Worm (Caenorhabditis elegans) whole organism, L4/young adult: Measurements from ENCODE around the gene oac-41.

Experiments used
- W03F9.2 ChIP-seq: fragments of 150-350 bp; optimal IDR thresholded peaks from 2 replicates; lab custom pipeline; 2014; ENCODE audit warnings: missing biosample characterization, missing genetic modification characterization
- dao-5 ChIP-seq: sonication (generic microtip); optimal IDR thresholded peaks from 2 replicates; lab custom pipeline; 2016; ENCODE audit warnings: missing genotype, missing genetic modification characterization, moderate library complexity, missing compliant biosample characterization
- him-1 ChIP-seq: sonication (generic microtip); optimal IDR thresholded peaks from 2 replicates; lab custom pipeline; 2016; ENCODE audit warnings: missing genotype, missing genetic modification reagents, missing genetic modification characterization, missing compliant biosample characterization

Gene oac-41

DNA sequence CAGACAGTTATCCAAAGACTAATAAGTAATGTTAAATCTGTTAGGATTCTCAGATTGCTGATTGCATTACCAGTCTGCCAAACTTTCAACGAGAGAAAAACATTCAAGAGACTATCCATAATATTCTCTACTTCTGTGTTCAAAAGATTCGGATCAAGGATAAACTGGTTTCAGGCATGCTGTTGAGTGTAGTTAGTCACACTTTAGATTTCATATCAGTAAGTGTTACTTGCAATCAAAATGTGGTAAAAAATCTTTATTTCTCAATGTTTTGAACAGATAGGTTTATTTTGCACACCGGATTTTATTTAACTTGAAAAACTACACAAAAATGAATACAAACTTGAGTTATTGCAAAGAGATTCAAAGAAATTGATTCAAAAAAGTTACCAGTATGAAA is at the start of gene oac-41:
Gene oac-41, minus strand, starts transcription at position 101 of the 400 bp plus-strand sequence.
- no peak for TF ChIP-seq W03F9.2 (tag; lab: Kevin White, UChicago)
- TF ChIP-seq him-1 (tag; lab: Kevin White, UChicago): no peak
- TF ChIP-seq dao-5: no peak

DNA sequence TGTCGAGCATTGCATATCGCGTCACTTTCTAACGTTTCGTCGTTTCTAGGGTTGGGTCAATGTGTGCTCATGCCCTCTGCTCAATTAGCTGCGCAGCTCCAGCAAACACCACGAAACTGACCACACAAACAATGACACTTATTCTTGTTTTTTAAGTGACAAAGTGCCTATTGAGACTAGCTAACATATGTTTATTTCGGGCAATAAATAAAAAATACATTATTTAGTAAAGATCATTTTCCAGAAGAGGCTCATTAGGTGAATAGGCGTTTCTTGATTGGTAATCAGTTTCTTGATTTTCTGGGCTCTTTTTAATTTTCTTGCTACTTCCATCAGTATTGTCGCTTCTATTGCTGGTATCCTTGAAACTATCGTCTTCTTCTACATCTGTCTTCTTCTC is 47.7 kb upstream of the oac-41 start, which contains the start of gene T27E4.5:
Gene T27E4.5, minus strand, starts transcription at position 101 of the 400 bp plus-strand sequence.
- TF ChIP-seq W03F9.2 (tag; lab: Kevin White, UChicago) (no peak), dao-5 (no peak), him-1 (tag; lab: Kevin White, UChicago) (no peak)

DNA sequence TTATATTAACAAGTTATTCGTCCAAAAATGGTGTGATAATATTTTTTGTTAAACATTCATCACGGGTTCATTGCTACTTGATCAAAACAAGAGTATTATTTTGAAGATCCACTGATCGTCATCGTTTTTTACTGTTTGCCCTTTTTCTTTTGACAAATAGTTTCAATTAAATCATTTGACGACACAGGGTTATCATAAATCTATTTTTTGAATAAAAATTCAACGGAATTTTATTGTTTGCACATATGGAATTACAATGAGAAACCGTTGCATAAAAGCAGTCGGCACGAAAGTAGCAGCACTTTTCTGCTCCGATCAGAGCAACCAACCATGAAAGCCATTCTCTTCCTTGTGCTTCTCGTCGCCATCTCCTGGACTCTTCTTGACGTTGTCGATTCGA is 45.7 kb upstream of the oac-41 start, which contains the start of gene fip-2:
Gene fip-2, plus strand, starts transcription at position 301 of the 400 bp plus-strand sequence.
- TF ChIP-seq W03F9.2 (tag; lab: Kevin White, UChicago): no peak
- no peak for TF ChIP-seq him-1 (tag; lab: Kevin White, UChicago)
- no peak for TF ChIP-seq dao-5

DNA sequence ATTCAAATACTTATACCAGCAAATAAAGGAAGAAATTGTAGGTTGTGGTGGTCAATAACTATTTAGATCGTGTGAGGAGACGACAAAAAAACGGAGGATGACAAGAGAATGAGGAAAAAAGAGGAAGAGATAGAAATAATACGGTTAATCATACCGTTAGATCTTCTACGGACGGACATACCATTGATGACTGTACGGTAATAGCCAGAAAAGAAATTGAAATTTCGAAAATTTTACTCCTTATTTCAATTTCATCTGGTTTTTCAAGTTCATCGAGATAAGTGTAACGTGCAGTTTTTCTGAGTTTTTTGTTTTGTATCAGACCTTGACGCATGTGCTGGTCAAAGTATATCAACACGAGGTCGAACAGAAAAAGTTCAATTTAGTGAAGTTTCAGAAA is 43.9 kb upstream of the oac-41 start:
- TF ChIP-seq him-1 (tag; lab: Kevin White, UChicago): no peak
- TF ChIP-seq dao-5: no peak
- no peak for TF ChIP-seq W03F9.2 (tag; lab: Kevin White, UChicago)

DNA sequence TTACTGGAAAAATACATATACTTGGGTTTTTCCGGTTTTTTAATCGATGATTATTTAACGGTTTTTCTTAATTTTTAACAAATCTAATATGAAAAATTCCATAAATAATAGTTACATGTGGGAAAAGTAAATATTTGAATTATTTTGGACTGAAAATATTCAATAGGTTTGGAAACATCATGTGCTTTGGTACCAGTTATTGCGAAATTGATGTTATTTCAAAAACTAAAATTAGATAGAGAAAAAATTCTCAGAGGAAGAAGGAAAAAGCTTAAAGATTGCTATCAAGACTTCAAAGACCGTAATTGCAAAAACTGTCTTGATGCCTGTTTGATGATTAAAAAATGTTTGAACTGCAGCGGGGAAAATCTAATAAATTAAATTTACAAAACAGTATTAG is 43.0 kb upstream of the oac-41 start:
- TF ChIP-seq dao-5 (no peak), him-1 (tag; lab: Kevin White, UChicago) (no peak), W03F9.2 (tag; lab: Kevin White, UChicago) (no peak)

DNA sequence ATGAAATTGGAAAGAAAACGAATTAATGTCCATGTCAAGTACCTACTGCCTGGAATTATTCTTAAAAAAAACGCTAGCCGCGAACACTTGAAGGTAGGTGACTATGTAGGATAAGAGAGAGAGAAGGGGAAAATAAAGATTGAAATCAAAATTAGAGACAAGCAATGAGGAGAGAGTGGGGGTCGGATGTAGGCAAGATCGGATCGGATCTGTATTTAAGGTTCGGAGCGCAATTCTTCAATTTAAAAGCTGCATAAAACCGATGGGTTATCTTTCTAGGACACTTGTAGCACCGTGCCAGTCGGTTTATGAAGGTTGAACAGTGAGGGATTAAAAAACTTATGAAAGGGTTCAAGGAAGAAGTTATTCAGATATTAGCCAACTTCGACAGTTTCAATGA is 41.2 kb upstream of the oac-41 start:
- TF ChIP-seq him-1 (tag; lab: Kevin White, UChicago) (no peak), W03F9.2 (tag; lab: Kevin White, UChicago) (no peak), dao-5 (no peak)

DNA sequence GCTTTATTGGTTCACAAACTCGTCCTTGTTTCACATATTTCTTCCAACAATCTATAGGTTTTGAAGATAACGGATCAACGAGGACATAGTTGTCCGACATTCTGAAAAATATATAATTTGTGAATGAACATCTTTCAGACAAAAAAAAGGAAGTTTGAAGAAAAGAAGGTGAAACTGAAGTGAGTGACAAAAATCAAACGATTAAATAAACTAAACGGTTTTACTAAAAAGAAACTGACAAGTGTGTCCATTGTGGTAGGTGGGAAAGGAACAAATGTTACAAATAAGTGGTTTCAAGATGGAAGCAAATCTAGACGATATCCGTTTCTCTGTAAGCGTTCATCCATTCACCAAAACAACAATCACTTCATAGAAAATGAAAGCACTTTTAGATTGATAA is 40.4 kb upstream of the oac-41 start, which contains the start of gene C25E10.12:
Gene C25E10.12, minus strand, starts transcription at position 101 of the 400 bp plus-strand sequence.
- TF ChIP-seq W03F9.2 (tag; lab: Kevin White, UChicago): no peak
- TF ChIP-seq him-1 (tag; lab: Kevin White, UChicago): no peak
- TF ChIP-seq dao-5: no peak

DNA sequence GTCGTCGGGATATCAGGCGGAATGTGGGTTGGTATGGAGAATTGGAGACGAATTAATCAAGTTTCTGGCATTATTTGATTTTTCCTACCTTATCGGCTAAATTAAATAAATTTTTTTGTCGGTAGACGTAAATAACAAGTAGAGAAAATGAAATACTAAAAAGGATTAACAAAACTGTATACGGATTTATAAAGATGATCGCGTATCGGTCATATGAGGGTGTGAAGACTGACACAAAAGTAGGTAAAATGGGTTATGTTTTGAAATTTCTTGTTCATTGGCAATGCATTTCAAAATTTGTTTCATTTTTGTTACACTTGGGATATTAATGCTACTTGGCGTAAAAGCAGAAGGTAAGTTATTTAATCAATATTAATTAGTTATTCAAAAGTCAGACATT is 37.5 kb upstream of the oac-41 start, which contains the start of the genes C25E10.16 and C25E10.13:
Gene C25E10.16, minus strand, starts transcription at position 101 of the 400 bp plus-strand sequence.
Gene C25E10.13, plus strand, starts transcription at position 256 of the 400 bp plus-strand sequence.
- no peak for TF ChIP-seq him-1 (tag; lab: Kevin White, UChicago)
- TF ChIP-seq W03F9.2 (tag; lab: Kevin White, UChicago): no peak
- TF ChIP-seq dao-5: no peak

DNA sequence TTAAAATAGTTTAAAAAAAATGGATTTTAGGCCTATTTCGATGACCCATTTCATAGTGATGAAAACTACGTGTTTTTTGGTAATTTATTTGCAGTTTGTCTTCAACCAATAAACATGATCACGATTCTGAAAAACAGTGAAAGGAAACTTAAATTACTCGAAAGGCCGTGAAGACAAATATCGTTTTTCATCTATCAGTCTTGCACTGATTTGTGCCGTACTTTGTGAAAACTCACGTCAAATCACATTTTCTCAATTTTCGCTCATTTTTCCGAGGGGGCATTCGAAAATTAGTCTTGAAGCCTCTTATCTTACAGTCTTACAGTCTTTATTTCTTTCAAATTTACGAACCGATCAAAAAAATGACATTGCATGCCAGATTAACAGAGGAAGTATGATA is 36.6 kb upstream of the oac-41 start, which contains the start of gene C25E10.11:
Gene C25E10.11, minus strand, starts transcription at position 101 of the 400 bp plus-strand sequence.
- TF ChIP-seq dao-5 (no peak), W03F9.2 (tag; lab: Kevin White, UChicago) (no peak), him-1 (tag; lab: Kevin White, UChicago) (no peak)

DNA sequence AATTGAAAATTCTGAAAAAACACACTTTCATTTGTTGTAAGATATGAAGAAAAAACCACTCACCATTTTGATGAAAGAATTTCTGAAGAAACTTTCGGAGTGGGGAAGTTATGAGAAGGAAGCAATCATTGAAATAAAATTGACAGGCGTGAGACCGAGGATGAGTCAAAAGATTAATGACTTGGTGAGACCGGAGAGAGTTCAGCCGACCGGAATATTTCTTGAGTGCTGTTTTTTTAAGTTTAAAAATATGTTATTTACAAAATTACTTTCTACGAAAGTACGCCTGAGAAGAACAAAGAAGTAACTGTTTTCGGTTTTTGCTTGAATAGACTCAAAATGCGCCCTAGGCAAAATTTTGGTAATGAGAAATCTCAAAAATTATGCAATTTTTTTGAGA is 34.3 kb upstream of the oac-41 start, which contains the start of gene C25E10.10:
Gene C25E10.10, minus strand, starts transcription at position 101 of the 400 bp plus-strand sequence.
- TF ChIP-seq him-1 (tag; lab: Kevin White, UChicago) (no peak), dao-5 (no peak), W03F9.2 (tag; lab: Kevin White, UChicago) (no peak)

DNA sequence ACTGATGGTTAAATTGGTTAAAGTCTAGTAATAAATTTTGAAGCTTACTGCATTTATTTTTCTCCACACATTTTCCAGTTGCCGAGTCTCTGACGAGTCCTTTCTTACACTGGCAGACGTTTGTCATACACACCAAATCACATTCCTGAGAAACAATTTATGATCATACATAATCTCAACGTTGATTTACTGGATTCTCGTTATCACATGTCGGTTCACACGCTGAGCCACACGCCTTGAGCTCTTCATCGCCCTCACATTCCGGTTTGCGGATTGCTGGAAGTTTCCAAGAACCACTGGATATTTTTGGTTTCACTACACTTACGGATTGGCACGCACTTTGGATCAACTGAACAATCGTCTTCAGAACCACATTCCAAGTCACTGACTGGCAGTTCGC is 33.7 kb upstream of the oac-41 start:
- TF ChIP-seq W03F9.2 (tag; lab: Kevin White, UChicago) (no peak), him-1 (tag; lab: Kevin White, UChicago) (no peak), dao-5 (no peak)

DNA sequence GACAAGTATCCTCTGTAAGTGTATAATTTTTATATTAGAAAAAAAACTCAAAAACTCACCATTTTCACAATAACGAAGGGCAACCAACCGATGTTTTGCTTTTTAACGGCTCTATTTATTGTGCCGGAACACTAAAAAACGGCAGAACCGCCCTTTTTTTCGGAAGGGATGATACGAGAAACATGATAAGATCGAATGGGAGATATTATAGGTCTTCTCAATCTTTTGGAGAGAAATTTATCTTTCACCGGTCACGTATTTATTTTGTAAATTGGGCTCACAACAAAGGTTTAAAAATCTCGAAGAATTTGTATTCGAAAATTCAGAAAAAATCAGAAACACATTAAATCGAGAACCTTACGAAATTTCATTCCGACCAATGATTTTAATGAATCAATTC is 32.8 kb upstream of the oac-41 start, which contains the start of gene swm-1:
Gene swm-1, minus strand, starts transcription at position 101 of the 400 bp plus-strand sequence.
- TF ChIP-seq W03F9.2 (tag; lab: Kevin White, UChicago) (no peak), him-1 (tag; lab: Kevin White, UChicago) (no peak), dao-5 (no peak)

DNA sequence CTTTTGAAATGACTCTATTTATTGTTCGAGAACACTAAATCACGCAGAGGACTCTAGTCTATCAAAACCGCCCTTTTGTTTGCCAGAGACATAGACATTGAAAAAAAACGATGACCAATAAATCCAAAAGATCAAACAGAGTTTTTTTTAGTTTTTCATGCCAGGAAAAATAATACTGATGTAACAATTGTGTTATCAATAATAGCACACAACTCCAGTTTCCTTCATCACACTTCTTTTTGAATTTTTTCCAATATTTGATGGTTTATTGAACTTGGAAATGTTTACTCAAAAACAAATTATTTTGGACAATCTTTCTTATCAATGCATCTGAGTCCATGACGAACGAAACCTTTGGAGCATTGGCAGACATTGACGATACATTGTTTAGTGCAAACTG is 32.0 kb upstream of the oac-41 start, which contains the start of gene C25E10.8:
Gene C25E10.8, minus strand, starts transcription at position 101 of the 400 bp plus-strand sequence.
- TF ChIP-seq W03F9.2 (tag; lab: Kevin White, UChicago): no peak
- TF ChIP-seq dao-5: no peak
- no peak for TF ChIP-seq him-1 (tag; lab: Kevin White, UChicago)

DNA sequence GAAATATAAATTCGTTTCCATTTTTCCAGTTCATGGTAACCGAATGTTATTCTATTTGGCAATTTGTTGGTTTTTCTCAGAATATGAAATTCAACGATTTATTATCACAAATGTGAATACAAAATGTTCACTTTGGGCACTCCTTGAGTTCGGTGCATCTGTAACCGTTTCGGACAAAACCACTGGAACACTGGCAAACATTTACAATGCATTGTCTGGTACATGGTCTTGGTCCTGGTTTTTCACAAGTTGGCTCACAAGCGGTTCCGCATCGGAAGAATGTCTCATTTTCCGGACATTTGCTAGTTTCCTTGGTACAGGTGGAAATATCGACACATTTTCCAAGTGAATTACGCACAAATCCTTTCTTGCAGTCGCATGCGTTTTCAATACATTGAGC is 31.3 kb upstream of the oac-41 start:
- TF ChIP-seq him-1 (tag; lab: Kevin White, UChicago): no peak
- TF ChIP-seq dao-5: no peak
- TF ChIP-seq W03F9.2 (tag; lab: Kevin White, UChicago): no peak

DNA sequence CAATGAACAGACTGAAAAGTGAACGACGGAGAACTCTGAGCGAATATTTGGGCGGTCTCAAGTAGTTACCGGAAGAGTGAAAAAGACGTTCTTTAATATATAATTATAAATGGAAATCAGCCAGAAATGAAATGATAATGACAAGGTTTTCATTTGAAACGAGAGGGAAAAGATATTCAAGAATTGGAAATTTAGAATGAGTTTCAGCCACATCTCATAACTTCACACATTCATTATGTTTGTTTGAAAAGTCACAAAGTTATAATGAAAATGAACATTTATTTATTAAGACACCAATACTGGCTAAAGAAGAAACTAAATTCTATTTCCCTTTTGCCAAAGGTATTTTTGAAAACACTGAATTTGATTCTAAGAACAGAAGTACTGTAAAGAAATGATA is 29.1 kb upstream of the oac-41 start, which contains the start of gene C25E10.7:
Gene C25E10.7, minus strand, starts transcription at position 101 of the 400 bp plus-strand sequence.
- TF ChIP-seq him-1 (tag; lab: Kevin White, UChicago) (no peak), dao-5 (no peak), W03F9.2 (tag; lab: Kevin White, UChicago) (no peak)
